Fruit fly (Drosophila melanogaster) whole organism, wandering third instar larva: ENCODE data around the gene CG16762.
A peak's percentile ranks its signal among the peaks of the same experiment; 100 is the strongest.

ENCODE experiments used
- Abd-B ChIP-seq: fragments of >200 bp; optimal IDR thresholded peaks from 2 replicates; lab custom pipeline; 2017; ENCODE audit warnings: missing biosample characterization, missing genetic modification characterization
- CG32264 ChIP-seq: fragments of 200-800 bp; sonication (Bioruptor generic); optimal IDR thresholded peaks from 2 replicates; lab custom pipeline; 2016; ENCODE audit warnings: missing biosample characterization, missing genetic modification characterization
- CG9705 ChIP-seq: fragments of 200-800 bp; sonication (Bioruptor generic); optimal IDR thresholded peaks from 2 replicates; lab custom pipeline; 2018; ENCODE audit warnings: missing biosample characterization, mild to moderate bottlenecking, missing genetic modification characterization
- CrebA ChIP-seq: fragments of 200-800 bp; sonication (Bioruptor generic); optimal IDR thresholded peaks from 2 replicates; lab custom pipeline; 2016; ENCODE audit warnings: missing biosample characterization, mild to moderate bottlenecking, missing genetic modification characterization, borderline replicate concordance
- Dfd ChIP-seq: fragments of >200 bp; optimal IDR thresholded peaks from 2 replicates; lab custom pipeline; 2017; ENCODE audit warnings: missing biosample characterization, missing genetic modification characterization
- Dif ChIP-seq: fragments of 200-275, 200-300 bp; sonication (Bioruptor generic); optimal IDR thresholded peaks from 2 replicates; lab custom pipeline; 2018; ENCODE audit warnings: missing biosample characterization, missing genetic modification characterization; ENCODE audit not compliant: partially characterized antibody
- GATAd ChIP-seq: sonication (Bioruptor generic); optimal IDR thresholded peaks from 2 replicates; lab custom pipeline; 2016; ENCODE audit warnings: missing biosample characterization, missing genetic modification characterization
- HLH106 ChIP-seq: fragments of 200-800 bp; optimal IDR thresholded peaks from 3 replicates; lab custom pipeline; 2019; ENCODE audit warnings: missing biosample characterization, mild to moderate bottlenecking, missing genetic modification characterization, moderate library complexity
- Hnf4 ChIP-seq: fragments of 200-800 bp; sonication (Bioruptor generic); optimal IDR thresholded peaks from 2 replicates; lab custom pipeline; 2016; ENCODE audit warnings: missing biosample characterization, mild to moderate bottlenecking, missing genetic modification characterization
- Hr78 ChIP-seq: fragments of >200 bp; optimal IDR thresholded peaks from 2 replicates; lab custom pipeline; 2017; ENCODE audit warnings: missing biosample characterization, missing genetic modification characterization
- Hr83 ChIP-seq: fragments of 200-300 bp; sonication (Bioruptor generic); optimal IDR thresholded peaks from 2 replicates; lab custom pipeline; 2016; ENCODE audit warnings: missing biosample characterization, mild to moderate bottlenecking, missing genetic modification characterization, moderate library complexity; ENCODE audit not compliant: poor library complexity, severe bottlenecking
- Jra ChIP-seq: sonication (Bioruptor generic); optimal IDR thresholded peaks from 2 replicates; lab custom pipeline; 2016; ENCODE audit warnings: missing biosample characterization, missing genetic modification characterization
- Mio ChIP-seq: sonication (Bioruptor generic); optimal IDR thresholded peaks from 2 replicates; lab custom pipeline; 2016; ENCODE audit warnings: missing biosample characterization, missing genetic modification characterization
- Myc ChIP-seq: fragments of >200 bp; optimal IDR thresholded peaks from 2 replicates; lab custom pipeline; 2017
- N ChIP-seq: fragments of >200 bp; optimal IDR thresholded peaks from 2 replicates; lab custom pipeline; 2018; ENCODE audit warnings: missing biosample characterization, missing external identifiers, missing genetic modification characterization
- OdsH ChIP-seq: fragments of 200-800 bp; sonication (Bioruptor generic); optimal IDR thresholded peaks from 2 replicates; lab custom pipeline; 2016; ENCODE audit warnings: missing biosample characterization, mild to moderate bottlenecking, missing genetic modification characterization
- Rel ChIP-seq, 2 experiments: fragments of 200-800 bp; sonication (Bioruptor generic) in 1 of 2; optimal IDR thresholded peaks; 2 replicates in 1 of 2; 3 replicates in 1 of 2; lab custom pipeline; 2016 to 2019; ENCODE audit warnings: mild to moderate bottlenecking in 2 of 2, missing biosample characterization in 2 of 2, missing genetic modification characterization in 2 of 2, moderate library complexity in 1 of 2
- Sp1 ChIP-seq: fragments of 200-800 bp; sonication (Bioruptor generic); optimal IDR thresholded peaks from 3 replicates; lab custom pipeline; 2019; ENCODE audit warnings: missing biosample characterization, mild to moderate bottlenecking, missing genetic modification characterization, moderate library complexity
- Vsx2 ChIP-seq: fragments of 200-300, 225-300 bp; sonication (Bioruptor generic); optimal IDR thresholded peaks from 2 replicates; lab custom pipeline; 2018; ENCODE audit warnings: missing biosample characterization, missing genetic modification characterization; ENCODE audit not compliant: partially characterized antibody
- br ChIP-seq: fragments of 200-800 bp; sonication (Bioruptor generic); optimal IDR thresholded peaks from 2 replicates; lab custom pipeline; 2016; ENCODE audit warnings: missing biosample characterization, missing genetic modification characterization
- brk ChIP-seq: fragments of 200-800 bp; sonication (Bioruptor generic); optimal IDR thresholded peaks from 2 replicates; lab custom pipeline; 2016; ENCODE audit warnings: missing biosample characterization, mild to moderate bottlenecking, missing genetic modification characterization
- dl ChIP-seq, 2 experiments: fragments of 175-275, 200-275 bp in 1 of 2; fragments of 200-275 bp in 1 of 2; sonication (Bioruptor generic); optimal IDR thresholded peaks; lab custom pipeline; 2018; ENCODE audit warnings: mild to moderate bottlenecking in 2 of 2, missing biosample characterization in 2 of 2, missing genetic modification characterization in 2 of 2, moderate library complexity in 2 of 2; ENCODE audit not compliant: partially characterized antibody in 2 of 2, insufficient read depth in 1 of 2
- dmrt93B ChIP-seq: fragments of 200-800 bp; sonication (Bioruptor generic); optimal IDR thresholded peaks from 2 replicates; lab custom pipeline; 2018; ENCODE audit warnings: missing biosample characterization, mild to moderate bottlenecking, missing genetic modification characterization
- dsf ChIP-seq: sonication (Bioruptor generic); optimal IDR thresholded peaks from 2 replicates; lab custom pipeline; 2016; ENCODE audit warnings: missing biosample characterization, missing genetic modification characterization, borderline replicate concordance
- ey ChIP-seq: fragments of 200-800 bp; sonication (Bioruptor generic); optimal IDR thresholded peaks from 2 replicates; lab custom pipeline; 2016; ENCODE audit warnings: missing biosample characterization, missing genetic modification characterization
- foxo ChIP-seq, 2 experiments: fragments of 200-800 bp; sonication (Bioruptor generic); optimal IDR thresholded peaks; 2 replicates in 1 of 2; 3 replicates in 1 of 2; lab custom pipeline; 2016 to 2017; ENCODE audit warnings: missing biosample characterization in 2 of 2, missing genetic modification characterization in 2 of 2
- fru ChIP-seq: fragments of 200-800 bp; sonication (Bioruptor generic); optimal IDR thresholded peaks from 3 replicates; lab custom pipeline; 2016; ENCODE audit warnings: missing biosample characterization, mild to moderate bottlenecking, missing genetic modification characterization
- h ChIP-seq: fragments of 200-800 bp; sonication (Bioruptor generic); optimal IDR thresholded peaks from 3 replicates; lab custom pipeline; 2016; ENCODE audit warnings: missing biosample characterization, mild to moderate bottlenecking, missing genetic modification characterization
- jim ChIP-seq: fragments of 175-275, 200-325 bp; sonication (Bioruptor generic); optimal IDR thresholded peaks from 2 replicates; lab custom pipeline; 2016; ENCODE audit warnings: missing biosample characterization, mild to moderate bottlenecking, missing genetic modification characterization
- lola ChIP-seq: fragments of >200 bp; optimal IDR thresholded peaks from 2 replicates; lab custom pipeline; 2017; ENCODE audit warnings: missing biosample characterization, missing genetic modification characterization
- pan ChIP-seq: fragments of >200 bp; optimal IDR thresholded peaks from 2 replicates; lab custom pipeline; 2017
- psq ChIP-seq: fragments of 200-800 bp; sonication (Bioruptor generic); optimal IDR thresholded peaks from 3 replicates; lab custom pipeline; 2017; ENCODE audit warnings: missing biosample characterization, mild to moderate bottlenecking, missing genetic modification characterization, moderate library complexity
- rgr ChIP-seq: fragments of 200-800 bp; sonication (Bioruptor generic); optimal IDR thresholded peaks from 3 replicates; lab custom pipeline; 2016; ENCODE audit warnings: missing biosample characterization, mild to moderate bottlenecking, missing genetic modification characterization
- sage ChIP-seq: fragments of 200-800 bp; sonication (Bioruptor generic); optimal IDR thresholded peaks from 2 replicates; lab custom pipeline; 2016; ENCODE audit warnings: missing biosample characterization, mild to moderate bottlenecking, missing genetic modification characterization
- sv ChIP-seq: fragments of 200-800 bp; sonication (Bioruptor generic); optimal IDR thresholded peaks from 3 replicates; lab custom pipeline; 2016; ENCODE audit warnings: missing biosample characterization, missing genetic modification characterization
- tai ChIP-seq: sonication (Bioruptor generic); optimal IDR thresholded peaks from 2 replicates; lab custom pipeline; 2016; ENCODE audit warnings: missing biosample characterization, missing genetic modification characterization
- usp ChIP-seq: fragments of >200 bp; optimal IDR thresholded peaks from 2 replicates; lab custom pipeline; 2017; ENCODE audit warnings: missing biosample characterization, missing genetic modification characterization
- woc ChIP-seq: sonication (Bioruptor generic); optimal IDR thresholded peaks from 2 replicates; lab custom pipeline; 2016; ENCODE audit warnings: missing biosample characterization, mild to moderate bottlenecking, missing genetic modification characterization

CG16762 gene

DNA sequence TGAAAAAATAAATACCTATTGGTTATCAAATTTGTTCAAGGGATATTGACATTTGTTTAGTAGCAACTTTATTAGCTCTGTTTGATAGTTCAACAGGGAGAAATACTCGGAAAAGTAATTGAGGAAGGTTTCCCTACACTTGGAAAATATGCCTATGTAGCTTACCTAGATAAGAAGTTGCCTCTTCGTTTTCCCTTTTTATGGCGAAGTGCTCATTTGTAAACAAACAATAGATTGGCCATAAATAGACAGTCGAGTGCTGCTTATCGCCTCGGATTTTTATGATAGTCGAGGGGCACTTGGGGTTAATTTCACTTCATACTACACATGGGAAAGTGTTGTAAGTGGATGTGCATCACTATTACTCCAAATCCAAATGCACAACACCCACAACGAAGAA lies 6.9 kb downstream of the CG16762 start:
- TF ChIP-seq Dfd (no peak), rgr (GFP tag; lab: Kevin White, UChicago) (no peak), OdsH (GFP tag; lab: Kevin White, UChicago) (no peak)

- TF ChIP-seq Hr83 (GFP tag; lab: Kevin White, UChicago) = no peak
- TF ChIP-seq psq (GFP tag; lab: Kevin White, UChicago) = peak; percentile 87
- no peak for TF ChIP-seq lola
- TF ChIP-seq sage = peak; percentile 78
- TF ChIP-seq Mio (GFP tag; lab: Kevin White, UChicago) = no peak
- TF ChIP-seq ey (GFP tag; lab: Kevin White, UChicago) = peak; percentile 86
- peak; percentile 89 for TF ChIP-seq rgr (GFP tag; lab: Kevin White, UChicago)
- TF ChIP-seq dsf = peak; percentile 19
- peak; percentile 90 for TF ChIP-seq Sp1 (GFP tag; lab: Kevin White, UChicago)
- TF ChIP-seq dmrt93B (GFP tag; lab: Kevin White, UChicago) = peak; percentile 73
- TF ChIP-seq br (GFP tag; lab: Kevin White, UChicago) = peak; percentile 84
- TF ChIP-seq woc (GFP tag; lab: Kevin White, UChicago) = peak; percentile 90
- TF ChIP-seq brk (GFP tag; lab: Kevin White, UChicago) = peak; percentile 80
- TF ChIP-seq fru (GFP tag; lab: Kevin White, UChicago) = peak; percentile 85
- no peak for TF ChIP-seq Dfd
- peak; percentile 89 for TF ChIP-seq OdsH (GFP tag; lab: Kevin White, UChicago)
- TF ChIP-seq sv = peak; percentile 49
- TF ChIP-seq jim = no peak
- TF ChIP-seq tai (GFP tag; lab: Kevin White, UChicago) = peak; percentile 77
- TF ChIP-seq Dif (GFP tag; lab: Kevin White, UChicago) = no peak
- TF ChIP-seq Vsx2 (GFP tag; lab: Kevin White, UChicago) = no peak
- TF ChIP-seq Myc (lab: Kevin White, UChicago) = no peak
- TF ChIP-seq pan (lab: Kevin White, UChicago) = no peak
- TF ChIP-seq Hr78 (GFP tag; lab: Kevin White, UChicago) = no peak
- peak; percentile 77 for TF ChIP-seq CG9705 (GFP tag; lab: Kevin White, UChicago)
- TF ChIP-seq CG32264 (GFP tag; lab: Kevin White, UChicago) = peak; percentile 82
- TF ChIP-seq Rel (GFP tag; optimal IDR thresholded peaks at IDR 0.05; lab: Kevin White, UChicago) = peak; percentile 79
- TF ChIP-seq Rel (tag; optimal IDR thresholded peaks at IDR 0.05; lab: Kevin White, UChicago) = peak; percentile 70
- peak; percentile 98 for TF ChIP-seq h (GFP tag; lab: Kevin White, UChicago)
- TF ChIP-seq GATAd (GFP tag; lab: Kevin White, UChicago) = peak; percentile 66
- TF ChIP-seq HLH106 (tag; lab: Kevin White, UChicago) = peak; percentile 91
- TF ChIP-seq Hnf4 (GFP tag; lab: Kevin White, UChicago) = peak; percentile 65
- no peak for TF ChIP-seq Abd-B (GFP tag; lab: Kevin White, UChicago)
- TF ChIP-seq foxo (GFP tag; optimal IDR thresholded peaks at IDR 0.05; lab: Kevin White, UChicago) = peak; percentile 13 to 95
- no peak for TF ChIP-seq usp
- TF ChIP-seq N (GFP tag; lab: Kevin White, UChicago) = no peak
- TF ChIP-seq CrebA (GFP tag; lab: Kevin White, UChicago) = peak; percentile 26
- TF ChIP-seq Jra = peak; percentile 81
- no peak for TF ChIP-seq dl (GFP tag; optimal IDR thresholded peaks at IDR 0.05; lab: Kevin White, UChicago; ENCODE audit: insufficient read depth in 1 of 2, partially characterized antibody in 2 of 2)
These were observed 8.0 kb downstream of the CG16762 start for dm6 chr3L:2467424-2467838.

DNA sequence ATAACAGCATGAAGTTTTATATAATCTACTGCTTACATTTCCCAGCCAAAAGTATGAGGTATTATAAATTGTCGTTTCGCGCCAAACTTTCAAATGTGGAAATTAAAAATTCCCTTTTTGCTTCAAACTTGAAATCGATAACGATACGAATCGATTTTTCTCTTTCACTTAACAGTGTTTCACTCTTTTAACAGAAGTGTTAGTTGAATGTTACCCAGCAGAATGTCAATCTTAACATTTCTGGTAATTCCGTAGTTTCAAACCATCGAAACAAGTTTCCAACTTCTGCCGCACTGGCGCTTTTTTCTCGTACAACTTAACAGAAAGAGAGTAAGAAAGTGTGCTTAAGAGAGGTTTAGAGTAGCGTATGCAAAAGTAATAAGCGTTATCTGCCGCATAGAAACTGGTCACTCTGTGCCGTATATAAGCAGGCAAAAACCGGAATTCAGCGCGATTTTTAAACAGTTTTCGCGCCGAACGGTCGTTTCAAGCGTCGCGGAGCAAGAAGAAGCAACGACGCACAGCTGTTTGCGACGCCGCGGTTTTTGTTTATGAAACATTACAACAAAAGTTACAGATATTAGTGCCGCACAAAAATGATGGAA lies 8.9 kb downstream of the CG16762 start:
- TF ChIP-seq CG9705 (GFP tag; lab: Kevin White, UChicago) = no peak
- TF ChIP-seq Hnf4 (GFP tag; lab: Kevin White, UChicago) = peak; percentile 31
- no peak for TF ChIP-seq GATAd (GFP tag; lab: Kevin White, UChicago)
- peak; percentile 38 for TF ChIP-seq h (GFP tag; lab: Kevin White, UChicago)
- peak; percentile 36 for TF ChIP-seq CrebA (GFP tag; lab: Kevin White, UChicago)
- peak; percentile 35 for TF ChIP-seq tai (GFP tag; lab: Kevin White, UChicago)
- TF ChIP-seq OdsH (GFP tag; lab: Kevin White, UChicago) = peak; percentile 24
- no peak for TF ChIP-seq lola
- no peak for TF ChIP-seq Rel (GFP tag; optimal IDR thresholded peaks at IDR 0.05; lab: Kevin White, UChicago)
- peak; percentile 33 for TF ChIP-seq Rel (tag; optimal IDR thresholded peaks at IDR 0.05; lab: Kevin White, UChicago)
- TF ChIP-seq woc (GFP tag; lab: Kevin White, UChicago) = no peak
- TF ChIP-seq Hr83 (GFP tag; lab: Kevin White, UChicago) = peak; percentile 51
- peak; percentile 2 for TF ChIP-seq Sp1 (GFP tag; lab: Kevin White, UChicago)
- TF ChIP-seq sage = peak; percentile 8
- TF ChIP-seq Abd-B (GFP tag; lab: Kevin White, UChicago) = no peak
- no peak for TF ChIP-seq pan (lab: Kevin White, UChicago)
- TF ChIP-seq fru (GFP tag; lab: Kevin White, UChicago) = peak; percentile 100
- peak; percentile 70 for TF ChIP-seq Dif (GFP tag; lab: Kevin White, UChicago)
- peak; percentile 28 for TF ChIP-seq Vsx2 (GFP tag; lab: Kevin White, UChicago)
- TF ChIP-seq rgr (GFP tag; lab: Kevin White, UChicago) = no peak
- peak in 1 of 2 experiments; percentile 28 for TF ChIP-seq foxo (GFP tag; optimal IDR thresholded peaks at IDR 0.05; lab: Kevin White, UChicago)
- no peak for TF ChIP-seq jim
- no peak for TF ChIP-seq CG32264 (GFP tag; lab: Kevin White, UChicago)
- peak; percentile 7 for TF ChIP-seq ey (GFP tag; lab: Kevin White, UChicago)
- peak; percentile 32 for TF ChIP-seq brk (GFP tag; lab: Kevin White, UChicago)
- TF ChIP-seq br (GFP tag; lab: Kevin White, UChicago) = peak; percentile 20
- peak; percentile 4 for TF ChIP-seq HLH106 (tag; lab: Kevin White, UChicago)
- TF ChIP-seq Myc (lab: Kevin White, UChicago) = peak; percentile 43
